Fruit fly (Drosophila melanogaster) whole organism, embryonic: Measurements from ENCODE around the gene vari.
A peak's percentile ranks its signal among the peaks of the same experiment; 100 is the strongest.

Experiments used
- CG10543 ChIP-seq: fragments of 200-800 bp; sonication (Bioruptor generic); optimal IDR thresholded peaks from 3 replicates; lab custom pipeline; 2017; ENCODE audit warnings: missing biosample characterization, mild to moderate bottlenecking, missing genetic modification characterization, moderate library complexity
- CG11456 ChIP-seq: fragments of 200-800 bp; sonication (Bioruptor generic); IDR thresholded peaks from 3 replicates; pipeline ENCODE4 v1.3.6; 2022; ENCODE audit warnings: missing biosample characterization, missing genetic modification characterization
- CG11504 ChIP-seq: fragments of 200-800 bp; sonication (Bioruptor generic); optimal IDR thresholded peaks from 3 replicates; lab custom pipeline; 2019; ENCODE audit warnings: missing biosample characterization, mild to moderate bottlenecking, missing genetic modification characterization, moderate library complexity
- CG12391 ChIP-seq: fragments of 200-800 bp; sonication (Bioruptor generic); optimal IDR thresholded peaks from 3 replicates; lab custom pipeline; 2018; ENCODE audit warnings: missing biosample characterization, mild to moderate bottlenecking, missing genetic modification characterization, moderate library complexity
- CG13296 ChIP-seq: fragments of 200-800 bp; sonication (Bioruptor generic); optimal IDR thresholded peaks from 3 replicates; lab custom pipeline; 2018; ENCODE audit warnings: missing biosample characterization, mild to moderate bottlenecking, missing genetic modification characterization
- CG14860 ChIP-seq: fragments of 200-800 bp; sonication (Bioruptor generic); IDR thresholded peaks from 3 replicates; pipeline ENCODE4 v1.3.6; 2022; ENCODE audit warnings: missing biosample characterization, missing genetic modification characterization; ENCODE audit not compliant: partially characterized antibody
- CG14965 ChIP-seq: fragments of 200-800 bp; sonication (Bioruptor generic); optimal IDR thresholded peaks from 2 replicates; lab custom pipeline; 2016; ENCODE audit warnings: missing biosample characterization, missing genetic modification characterization, borderline replicate concordance
- CG15269 ChIP-seq: fragments of 200-800 bp; sonication (Bioruptor generic); optimal IDR thresholded peaks from 2 replicates; lab custom pipeline; 2018; ENCODE audit warnings: missing biosample characterization, mild to moderate bottlenecking, missing genetic modification characterization, moderate library complexity
- CG15479 ChIP-seq: fragments of 200-800 bp; sonication (Bioruptor generic); optimal IDR thresholded peaks from 3 replicates; lab custom pipeline; 2019; ENCODE audit warnings: missing biosample characterization, mild to moderate bottlenecking, missing genetic modification characterization, moderate library complexity
- CG42726 ChIP-seq: fragments of 200-800 bp; sonication (Bioruptor generic); IDR thresholded peaks from 2 replicates; pipeline ENCODE4 v1.3.6; 2022; ENCODE audit warnings: missing biosample characterization, missing genetic modification characterization; ENCODE audit not compliant: partially characterized antibody
- CG43689 ChIP-seq: fragments of 200-800 bp; sonication (Bioruptor generic); IDR thresholded peaks from 2 replicates; pipeline ENCODE4 v1.3.6; 2022; ENCODE audit warnings: missing biosample characterization, missing genetic modification characterization
- CG4617 ChIP-seq: fragments of 200-800 bp; sonication (Bioruptor generic); optimal IDR thresholded peaks from 3 replicates; lab custom pipeline; 2016; ENCODE audit warnings: missing biosample characterization, missing genetic modification characterization, borderline replicate concordance
- CG8388 ChIP-seq: fragments of 200-800 bp; sonication (Bioruptor generic); optimal IDR thresholded peaks from 2 replicates; lab custom pipeline; 2019; ENCODE audit warnings: missing biosample characterization, mild to moderate bottlenecking, missing genetic modification characterization, moderate library complexity
- CG8944 ChIP-seq: fragments of 200-800 bp; sonication (Bioruptor generic); optimal IDR thresholded peaks from 3 replicates; lab custom pipeline; 2016; ENCODE audit warnings: missing biosample characterization, missing genetic modification characterization
- Dek ChIP-seq: fragments of 200-800 bp; sonication (Bioruptor generic); optimal IDR thresholded peaks from 3 replicates; lab custom pipeline; 2019; ENCODE audit warnings: missing biosample characterization, mild to moderate bottlenecking, missing genetic modification characterization, moderate library complexity
- Ets65A ChIP-seq: fragments of 200-800 bp; sonication (Bioruptor generic); peaks from one replicate; lab custom pipeline; 2016; ENCODE audit warnings: missing biosample characterization, missing genetic modification characterization
- Ets97D ChIP-seq: fragments of 200-800 bp; sonication (Bioruptor generic); optimal IDR thresholded peaks from 3 replicates; lab custom pipeline; 2016; ENCODE audit warnings: missing biosample characterization, missing genetic modification characterization
- Fer2 ChIP-seq: fragments of 200-800 bp; sonication (Bioruptor generic); optimal IDR thresholded peaks from 2 replicates; lab custom pipeline; 2018; ENCODE audit warnings: missing biosample characterization, mild to moderate bottlenecking, missing genetic modification characterization, moderate library complexity
- H15 ChIP-seq: fragments of 200-800 bp; sonication (Bioruptor generic); IDR thresholded peaks from 3 replicates; pipeline ENCODE4 v1.3.6; 2022; ENCODE audit warnings: missing biosample characterization, missing genetic modification characterization
- HLH4C ChIP-seq: fragments of 200-800 bp; sonication (Bioruptor generic); IDR thresholded peaks from 3 replicates; pipeline ENCODE4 v1.3.6; 2022; ENCODE audit warnings: missing biosample characterization, missing genetic modification characterization; ENCODE audit not compliant: partially characterized antibody
- Hsf ChIP-seq: fragments of 200-800 bp; sonication (Bioruptor generic); optimal IDR thresholded peaks from 3 replicates; lab custom pipeline; 2016; ENCODE audit warnings: missing biosample characterization, missing genetic modification characterization
- Med ChIP-seq: fragments of 200-800 bp; sonication (Bioruptor generic); peaks from one replicate; lab custom pipeline; 2016; ENCODE audit warnings: missing biosample characterization, missing genetic modification characterization, mild to moderate bottlenecking, inconsistent platforms, moderate library complexity
- Oaz ChIP-seq: fragments of 200-800 bp; sonication (Bioruptor generic); IDR thresholded peaks from 2 replicates; pipeline ENCODE4 v1.3.6; 2022; ENCODE audit warnings: missing biosample characterization, missing genetic modification characterization
- Poxn ChIP-seq: fragments of 200-800 bp; sonication (Bioruptor generic); IDR thresholded peaks from 2 replicates; pipeline ENCODE4 v1.3.6; 2022; ENCODE audit warnings: missing biosample characterization, missing genetic modification characterization
- Side ChIP-seq: fragments of 200-800 bp; sonication (Bioruptor generic); optimal IDR thresholded peaks from 2 replicates; lab custom pipeline; 2016; ENCODE audit warnings: missing biosample characterization, missing genetic modification characterization
- Spps ChIP-seq: fragments of 200-800 bp; sonication (Bioruptor generic); optimal IDR thresholded peaks from 2 replicates; lab custom pipeline; 2018; ENCODE audit warnings: missing biosample characterization, mild to moderate bottlenecking, missing genetic modification characterization
- Xbp1 ChIP-seq: fragments of 200-800 bp; sonication (Bioruptor generic); optimal IDR thresholded peaks from 3 replicates; lab custom pipeline; 2016; ENCODE audit warnings: missing biosample characterization, mild to moderate bottlenecking, missing genetic modification characterization
- ab ChIP-seq: fragments of 200-800 bp; sonication (Bioruptor generic); optimal IDR thresholded peaks from 2 replicates; lab custom pipeline; 2016; ENCODE audit warnings: missing biosample characterization, missing genetic modification characterization
- abd-A ChIP-seq: fragments of 200-800 bp; sonication (Bioruptor generic); optimal IDR thresholded peaks from 3 replicates; lab custom pipeline; 2019; ENCODE audit warnings: missing biosample characterization, mild to moderate bottlenecking, missing genetic modification characterization, moderate library complexity
- aop ChIP-seq: fragments of 200-800 bp; sonication (Bioruptor generic); IDR thresholded peaks from 2 replicates; pipeline ENCODE4 v1.3.6; 2022; ENCODE audit warnings: missing biosample characterization, missing genetic modification characterization
- ap ChIP-seq: fragments of 200-800 bp; sonication (Bioruptor generic); IDR thresholded peaks from 2 replicates; pipeline ENCODE4 v1.3.6; 2022; ENCODE audit warnings: missing biosample characterization, missing genetic modification characterization
- chm ChIP-seq: fragments of 200-800 bp; sonication (Bioruptor generic); IDR thresholded peaks from 2 replicates; pipeline ENCODE4 v1.3.6; 2022; ENCODE audit warnings: missing biosample characterization, missing genetic modification characterization
- crc ChIP-seq: fragments of 200-800 bp; sonication (Bioruptor generic); optimal IDR thresholded peaks from 2 replicates; lab custom pipeline; 2016; ENCODE audit warnings: missing biosample characterization, missing genetic modification characterization
- crol ChIP-seq: fragments of 200-800 bp; sonication (Bioruptor generic); IDR thresholded peaks from 2 replicates; pipeline ENCODE4 v1.3.6; 2022; ENCODE audit warnings: missing biosample characterization, missing genetic modification characterization
- fd102C ChIP-seq: fragments of 200-800 bp; sonication (Bioruptor generic); optimal IDR thresholded peaks from 2 replicates; lab custom pipeline; 2018; ENCODE audit warnings: missing biosample characterization, mild to moderate bottlenecking, missing genetic modification characterization, moderate library complexity
- fd96Cb ChIP-seq: fragments of 200-800 bp; sonication (Bioruptor generic); optimal IDR thresholded peaks from 2 replicates; lab custom pipeline; 2018; ENCODE audit warnings: missing biosample characterization, mild to moderate bottlenecking, missing genetic modification characterization, moderate library complexity
- h ChIP-seq: fragments of >200 bp; optimal IDR thresholded peaks from 2 replicates; lab custom pipeline; 2017
- jing ChIP-seq: fragments of 200-800 bp; sonication (Bioruptor generic); optimal IDR thresholded peaks from 2 replicates; lab custom pipeline; 2018; ENCODE audit warnings: missing biosample characterization, mild to moderate bottlenecking, missing genetic modification characterization
- kah ChIP-seq: fragments of 200-800 bp; sonication (Bioruptor generic); optimal IDR thresholded peaks from 2 replicates; lab custom pipeline; 2018; ENCODE audit warnings: missing biosample characterization, mild to moderate bottlenecking, missing genetic modification characterization
- kay ChIP-seq: fragments of 200-800 bp; sonication (Bioruptor generic); optimal IDR thresholded peaks from 2 replicates; lab custom pipeline; 2016; ENCODE audit warnings: missing biosample characterization, missing genetic modification characterization
- knrl ChIP-seq: fragments of 200-800 bp; sonication (Bioruptor generic); IDR thresholded peaks from 3 replicates; pipeline ENCODE4 v1.3.6; 2022; ENCODE audit warnings: missing biosample characterization, missing genetic modification characterization; ENCODE audit not compliant: partially characterized antibody
- lab ChIP-seq: fragments of 200-800 bp; sonication (Bioruptor generic); optimal IDR thresholded peaks from 3 replicates; lab custom pipeline; 2017; ENCODE audit warnings: missing biosample characterization, missing genetic modification characterization, mild to moderate bottlenecking, moderate library complexity, missing genetic modification reagents
- lbe ChIP-seq: fragments of 200-800 bp; sonication (Bioruptor generic); optimal IDR thresholded peaks from 2 replicates; lab custom pipeline; 2016; ENCODE audit warnings: missing biosample characterization, mild to moderate bottlenecking, missing genetic modification characterization
- p53 ChIP-seq: fragments of 200-800 bp; sonication (Bioruptor generic); optimal IDR thresholded peaks from 2 replicates; lab custom pipeline; 2016; ENCODE audit warnings: missing biosample characterization, missing genetic modification characterization
- pnt ChIP-seq: fragments of 200-800 bp; sonication (Bioruptor generic); optimal IDR thresholded peaks from 3 replicates; lab custom pipeline; 2016; ENCODE audit warnings: missing biosample characterization, missing genetic modification characterization
- sens-2 ChIP-seq: fragments of 200-800 bp; sonication (Bioruptor generic); IDR thresholded peaks from 2 replicates; pipeline ENCODE4 v1.3.6; 2022; ENCODE audit warnings: missing biosample characterization, missing genetic modification characterization
- stwl ChIP-seq: fragments of 200-800 bp; sonication (Bioruptor generic); optimal IDR thresholded peaks from 3 replicates; lab custom pipeline; 2018; ENCODE audit warnings: missing biosample characterization, mild to moderate bottlenecking, missing genetic modification characterization, moderate library complexity
- tgo ChIP-seq: fragments of 200-800 bp; sonication (Bioruptor generic); IDR thresholded peaks from 3 replicates; pipeline ENCODE4 v1.3.6; 2022; ENCODE audit warnings: missing biosample characterization, missing genetic modification characterization
- usp ChIP-seq: fragments of >200 bp; optimal IDR thresholded peaks from 2 replicates; lab custom pipeline; 2017; ENCODE audit warnings: missing biosample characterization, missing genetic modification characterization
- vnd ChIP-seq: fragments of 200-800 bp; sonication (Bioruptor generic); IDR thresholded peaks from 3 replicates; pipeline ENCODE4 v1.3.6; 2022; ENCODE audit warnings: missing biosample characterization, missing genetic modification characterization; ENCODE audit not compliant: partially characterized antibody

vari gene

dm6 chr2L:20758847-20759465 is 37.9 kb downstream of the vari start (continued):
- TF ChIP-seq fd102C (no peak), knrl (GFP tag; lab: Robert Waterston, UW) (no peak), CG15269 (tag; lab: Kevin White, UChicago) (peak; percentile 64), CG4617 (no peak), CG10543 (GFP tag; lab: Kevin White, UChicago) (peak; percentile 25), Med (GFP tag; lab: Kevin White, UChicago) (peak; percentile 95), CG12391 (tag; lab: Kevin White, UChicago) (peak; percentile 57), kah (GFP tag; lab: Kevin White, UChicago) (peak; percentile 49), CG11504 (tag; lab: Kevin White, UChicago) (peak; percentile 78), chm (GFP tag; lab: Robert Waterston, UW) (no peak), Hsf (GFP tag; lab: Kevin White, UChicago) (peak; percentile 46), CG42726 (GFP tag; lab: Robert Waterston, UW) (no peak), Xbp1 (GFP tag; lab: Kevin White, UChicago) (peak; percentile 45), CG8388 (GFP tag; lab: Kevin White, UChicago) (peak; percentile 44), lab (GFP tag; lab: Kevin White, UChicago) (peak; percentile 84), h (lab: Kevin White, UChicago) (no peak), Side (GFP tag; lab: Kevin White, UChicago) (peak; percentile 13), pnt (no peak), CG14860 (no peak), p53 (no peak), CG43689 (GFP tag; lab: Robert Waterston, UW) (peak; percentile 54; the same call in 1 of the 2 replicates), Oaz (GFP tag; lab: Robert Waterston, UW) (peak; percentile 70), tgo (GFP tag; lab: Robert Waterston, UW) (peak; percentile 75), stwl (tag; lab: Kevin White, UChicago) (no peak), CG15479 (GFP tag; lab: Kevin White, UChicago) (no peak), crol (GFP tag; lab: Robert Waterston, UW) (peak; percentile 88), aop (GFP tag; lab: Robert Waterston, UW) (no peak), jing (GFP tag; lab: Kevin White, UChicago) (no peak), Poxn (peak; percentile 54; the same call in 1 of the 2 replicates), Dek (peak; percentile 53), sens-2 (GFP tag; lab: Robert Waterston, UW) (peak; percentile 35; the same call in 1 of the 2 replicates), usp (GFP tag; lab: Kevin White, UChicago) (no peak), ap (GFP tag; lab: Robert Waterston, UW) (peak; percentile 9; the same call in 1 of the 2 replicates), lbe (GFP tag; lab: Kevin White, UChicago) (peak; percentile 72), Fer2 (peak; percentile 36), vnd (no peak), CG11456 (GFP tag; lab: Robert Waterston, UW) (peak; percentile 82), crc (GFP tag; lab: Kevin White, UChicago) (peak; percentile 46), abd-A (tag; lab: Kevin White, UChicago) (no peak), CG13296 (peak; percentile 78), HLH4C (no peak), Ets97D (GFP tag; lab: Kevin White, UChicago) (peak; percentile 36), Ets65A (GFP tag; lab: Kevin White, UChicago) (peak; percentile 70), kay (GFP tag; lab: Kevin White, UChicago) (peak; percentile 41), H15 (GFP tag; lab: Robert Waterston, UW) (no peak), CG8944 (GFP tag; lab: Kevin White, UChicago) (peak; percentile 28), CG14965 (GFP tag; lab: Kevin White, UChicago) (no peak), ab (GFP tag; lab: Kevin White, UChicago) (no peak), fd96Cb (tag; lab: Kevin White, UChicago) (peak; percentile 63), Spps (tag; lab: Kevin White, UChicago) (peak; percentile 27)
